Worm (Caenorhabditis elegans) whole organism, late embryonic: ENCODE measurements around the gene elt-4.

Source experiments
- F13H6.1 ChIP-seq: sonication (generic microtip); optimal IDR thresholded peaks from 2 replicates; lab custom pipeline; 2016; ENCODE audit warnings: missing genetic modification characterization, missing compliant biosample characterization
- T23F11.4 ChIP-seq: fragments of 200-800 bp; sonication (Bioruptor generic); optimal IDR thresholded peaks from 2 replicates; lab custom pipeline; 2018; ENCODE audit warnings: mild to moderate bottlenecking, missing genetic modification characterization, missing compliant biosample characterization
- Y22D7AL.16 ChIP-seq: sonication (generic microtip); optimal IDR thresholded peaks from 2 replicates; lab custom pipeline; 2016; ENCODE audit warnings: missing genetic modification characterization, missing compliant biosample characterization
- ahr-1 ChIP-seq: sonication (generic microtip); optimal IDR thresholded peaks from 2 replicates; lab custom pipeline; 2016; ENCODE audit warnings: missing genetic modification characterization, missing compliant biosample characterization
- ceh-14 ChIP-seq: sonication (generic microtip); optimal IDR thresholded peaks from 2 replicates; lab custom pipeline; 2016; ENCODE audit warnings: missing genotype, missing genetic modification characterization, missing compliant biosample characterization
- ceh-19 ChIP-seq: fragments of 200-800 bp; sonication (Bioruptor generic); optimal IDR thresholded peaks from 2 replicates; lab custom pipeline; 2018; ENCODE audit warnings: mild to moderate bottlenecking, missing genetic modification characterization, missing compliant biosample characterization
- ceh-22 ChIP-seq: sonication (generic microtip); optimal IDR thresholded peaks from 2 replicates; lab custom pipeline; 2017; ENCODE audit warnings: missing biosample characterization, missing genetic modification characterization
- ceh-24 ChIP-seq: sonication (generic microtip); optimal IDR thresholded peaks from 2 replicates; lab custom pipeline; 2016; ENCODE audit warnings: mild to moderate bottlenecking, missing genetic modification characterization, missing compliant biosample characterization
- ceh-31 ChIP-seq: sonication (generic microtip); optimal IDR thresholded peaks from 2 replicates; lab custom pipeline; 2016; ENCODE audit warnings: missing genetic modification characterization, missing compliant biosample characterization
- ceh-34 ChIP-seq: sonication (generic microtip); optimal IDR thresholded peaks from 2 replicates; lab custom pipeline; 2016; ENCODE audit warnings: mild to moderate bottlenecking, missing genetic modification characterization, missing compliant biosample characterization
- ceh-48 ChIP-seq: sonication (generic microtip); optimal IDR thresholded peaks from 2 replicates; lab custom pipeline; 2016; ENCODE audit warnings: missing genetic modification characterization, inconsistent platforms, missing compliant biosample characterization
- che-1 ChIP-seq: sonication (generic microtip); optimal IDR thresholded peaks from 2 replicates; lab custom pipeline; 2016; ENCODE audit warnings: mild to moderate bottlenecking, missing genetic modification characterization, missing compliant biosample characterization
- dmd-4 ChIP-seq: sonication (generic microtip); optimal IDR thresholded peaks from 2 replicates; lab custom pipeline; 2016; ENCODE audit warnings: borderline replicate concordance, missing genetic modification characterization, missing compliant biosample characterization
- elt-2 ChIP-seq: sonication (generic microtip); optimal IDR thresholded peaks from 2 replicates; lab custom pipeline; 2016; ENCODE audit warnings: missing genetic modification reagents, missing genetic modification characterization, missing compliant biosample characterization
- eyg-1 ChIP-seq: sonication (generic microtip); optimal IDR thresholded peaks from 2 replicates; lab custom pipeline; 2016; ENCODE audit warnings: missing genotype, missing genetic modification characterization, missing compliant biosample characterization
- fkh-10 ChIP-seq: fragments of 150-350 bp; optimal IDR thresholded peaks from 2 replicates; lab custom pipeline; 2014; ENCODE audit warnings: missing biosample characterization, missing genetic modification reagents, missing genetic modification characterization
- fkh-6 ChIP-seq: sonication (generic microtip); optimal IDR thresholded peaks from 2 replicates; lab custom pipeline; 2016; ENCODE audit warnings: missing genetic modification characterization, missing compliant biosample characterization
- gmeb-2 ChIP-seq: sonication (generic microtip); optimal IDR thresholded peaks from 2 replicates; lab custom pipeline; 2016; ENCODE audit warnings: missing genetic modification characterization, inconsistent platforms, missing compliant biosample characterization
- hlh-30 ChIP-seq: sonication (generic microtip); optimal IDR thresholded peaks from 2 replicates; lab custom pipeline; 2017; ENCODE audit warnings: antibody characterized with exemption, missing genetic modification characterization, missing compliant biosample characterization; ENCODE audit not compliant: insufficient read depth
- lim-6 ChIP-seq: sonication (generic microtip); optimal IDR thresholded peaks from 2 replicates; lab custom pipeline; 2016; ENCODE audit warnings: missing genetic modification characterization, missing compliant biosample characterization
- lin-11 ChIP-seq: fragments of 200-800 bp; sonication (Bioruptor generic); optimal IDR thresholded peaks from 2 replicates; lab custom pipeline; 2018; ENCODE audit warnings: mild to moderate bottlenecking, missing genetic modification characterization, missing compliant biosample characterization
- mec-3 ChIP-seq: sonication (generic microtip); optimal IDR thresholded peaks from 2 replicates; lab custom pipeline; 2016; ENCODE audit warnings: borderline replicate concordance, missing genetic modification characterization, missing compliant biosample characterization
- nfya-1 ChIP-seq: sonication (generic microtip); optimal IDR thresholded peaks from 2 replicates; lab custom pipeline; 2017; ENCODE audit warnings: missing genetic modification characterization, mild to moderate bottlenecking, missing compliant biosample characterization, antibody characterized with exemption, moderate library complexity
- nhr-11 ChIP-seq: fragments of 150-350 bp; optimal IDR thresholded peaks from 2 replicates; lab custom pipeline; 2014; ENCODE audit warnings: missing biosample characterization, missing genetic modification characterization
- nhr-232 ChIP-seq: sonication (generic microtip); optimal IDR thresholded peaks from 2 replicates; lab custom pipeline; 2016; ENCODE audit warnings: missing genetic modification characterization, missing compliant biosample characterization
- npax-4 ChIP-seq: sonication (generic microtip); optimal IDR thresholded peaks from 2 replicates; lab custom pipeline; 2016; ENCODE audit warnings: missing genetic modification characterization, missing compliant biosample characterization
- pag-3 ChIP-seq: sonication (generic microtip); optimal IDR thresholded peaks from 2 replicates; lab custom pipeline; 2016; ENCODE audit warnings: missing compliant biosample characterization, missing genetic modification characterization, borderline replicate concordance
- pha-2 ChIP-seq: sonication (generic microtip); optimal IDR thresholded peaks from 2 replicates; lab custom pipeline; 2017; ENCODE audit warnings: mild to moderate bottlenecking, missing genetic modification characterization, missing compliant biosample characterization
- pros-1 ChIP-seq: fragments of 150-350 bp; optimal IDR thresholded peaks from 2 replicates; lab custom pipeline; 2014; ENCODE audit warnings: missing biosample characterization, missing genetic modification reagents, missing genetic modification characterization
- ref-2 ChIP-seq: sonication (generic microtip); optimal IDR thresholded peaks from 2 replicates; lab custom pipeline; 2016; ENCODE audit warnings: missing genetic modification characterization, missing compliant biosample characterization
- rnt-1 ChIP-seq: sonication (generic microtip); optimal IDR thresholded peaks from 2 replicates; lab custom pipeline; 2016; ENCODE audit warnings: missing genetic modification characterization, missing compliant biosample characterization
- sdc-2 ChIP-seq: sonication (generic microtip); optimal IDR thresholded peaks from 2 replicates; lab custom pipeline; 2016; ENCODE audit warnings: missing genotype, missing genetic modification characterization, missing compliant biosample characterization
- sox-2 ChIP-seq: fragments of 200-800 bp; sonication (Bioruptor generic); IDR thresholded peaks from 2 replicates; pipeline ENCODE4 v1.3.6; 2022; ENCODE audit warnings: missing genetic modification reagents, missing genetic modification characterization, missing compliant biosample characterization
- syd-9 ChIP-seq: sonication (generic microtip); optimal IDR thresholded peaks from 2 replicates; lab custom pipeline; 2016; ENCODE audit warnings: mild to moderate bottlenecking, missing genetic modification characterization, moderate library complexity, missing compliant biosample characterization
- ttx-3 ChIP-seq: sonication (generic microtip); optimal IDR thresholded peaks from 2 replicates; lab custom pipeline; 2016; ENCODE audit warnings: missing genetic modification reagents, missing genetic modification characterization, missing compliant biosample characterization
- unc-55 ChIP-seq: sonication (generic microtip); optimal IDR thresholded peaks from 2 replicates; lab custom pipeline; 2017; ENCODE audit warnings: missing biosample characterization, missing genetic modification reagents, missing genetic modification characterization
- ztf-16 ChIP-seq: sonication (generic microtip); optimal IDR thresholded peaks from 2 replicates; lab custom pipeline; 2017; ENCODE audit warnings: missing genetic modification characterization, missing compliant biosample characterization

elt-4 gene

DNA sequence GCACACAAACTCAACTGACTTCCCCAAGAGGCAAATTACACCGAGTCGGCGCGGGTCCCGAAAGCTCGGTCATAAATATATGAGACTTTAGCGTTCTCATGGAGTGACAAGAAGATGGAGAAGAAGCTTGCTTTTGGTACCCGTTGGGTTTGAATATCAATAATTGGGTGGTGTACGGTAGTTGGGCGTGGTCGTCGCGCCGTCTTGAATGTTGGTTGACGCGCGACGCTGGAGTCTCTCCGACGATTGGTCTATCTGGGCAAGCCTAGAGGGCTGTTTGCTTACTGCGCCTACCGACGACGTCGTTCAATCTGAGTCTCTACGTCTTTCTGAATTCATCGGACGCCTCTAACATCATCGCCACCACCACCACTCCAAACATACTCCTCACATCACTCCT, 39.5 kb downstream of the elt-4 start:
- peak; percentile 59 for TF ChIP-seq nfya-1 (tag; lab: Kevin White, UChicago)
- TF ChIP-seq dmd-4 (tag; lab: Kevin White, UChicago), result no peak
- TF ChIP-seq, all 69 proteins: peak for 1

ce11 chrX:10516549-10516948, 41.2 kb downstream of the elt-4 start:
- TF ChIP-seq ceh-22 (tag; lab: Kevin White, UChicago), result no peak
- no peak for TF ChIP-seq lin-11 (tag; lab: Kevin White, UChicago)
- no peak for TF ChIP-seq elt-2 (tag; lab: Kevin White, UChicago)
- TF ChIP-seq ttx-3 (tag; lab: Kevin White, UChicago), result no peak
- no peak for TF ChIP-seq lim-6 (tag; lab: Kevin White, UChicago)
- no peak for TF ChIP-seq mec-3 (tag; lab: Kevin White, UChicago)
- TF ChIP-seq ceh-19 (GFP tag; lab: Kevin White, UChicago), result no peak
- TF ChIP-seq ref-2 (tag; lab: Kevin White, UChicago), result no peak
- TF ChIP-seq ceh-14 (tag; lab: Kevin White, UChicago), result no peak

ce11 chrX:10520185-10520584, 44.9 kb downstream of the elt-4 start:
- TF ChIP-seq fkh-6 (no peak), sox-2 (GFP tag; lab: Robert Waterston, UW) (no peak), gmeb-2 (tag; lab: Kevin White, UChicago) (no peak), che-1 (tag; lab: Kevin White, UChicago) (no peak), ceh-48 (no peak), ceh-24 (no peak), dmd-4 (tag; lab: Kevin White, UChicago) (no peak), syd-9 (tag; lab: Kevin White, UChicago) (no peak), nhr-232 (tag; lab: Kevin White, UChicago) (no peak), nfya-1 (tag; lab: Kevin White, UChicago) (no peak), ahr-1 (tag; lab: Kevin White, UChicago) (no peak), npax-4 (no peak), rnt-1 (tag; lab: Kevin White, UChicago) (no peak), ceh-31 (no peak), F13H6.1 (no peak)

DNA sequence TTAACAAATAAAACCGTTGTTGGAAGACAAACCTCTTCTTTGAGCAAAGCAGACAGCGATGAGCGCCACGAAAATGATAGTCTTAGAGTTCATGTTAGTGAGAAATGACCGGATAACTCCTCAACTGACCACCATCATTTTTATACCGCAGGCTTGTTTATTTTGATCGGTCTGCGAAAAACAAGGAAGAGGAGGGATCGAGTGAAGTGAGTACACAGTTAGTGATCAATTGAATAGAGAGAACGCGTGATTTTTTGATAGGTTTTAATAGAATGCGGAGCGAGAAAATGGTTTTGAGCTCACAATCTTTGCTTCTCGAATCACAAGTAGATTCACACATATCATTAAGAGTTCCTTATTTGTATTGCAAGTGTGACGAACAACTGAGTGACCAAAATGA, 46.0 kb downstream of the elt-4 start, which contains the start of gene F14F3.4:
Gene F14F3.4, minus strand, starts transcription at position 101 of the 400 bp plus-strand sequence.
- TF ChIP-seq ref-2 (tag; lab: Kevin White, UChicago), result no peak
- TF ChIP-seq fkh-6, result no peak
- TF ChIP-seq fkh-10 (GFP tag; lab: Kevin White, UChicago), result no peak
- TF ChIP-seq Y22D7AL.16 (tag; lab: Kevin White, UChicago), result no peak
- TF ChIP-seq eyg-1 (tag; lab: Kevin White, UChicago), result no peak
- no peak for TF ChIP-seq pha-2 (tag; lab: Kevin White, UChicago)
- no peak for TF ChIP-seq ceh-19 (GFP tag; lab: Kevin White, UChicago)
- no peak for TF ChIP-seq sdc-2 (tag; lab: Kevin White, UChicago)
- no peak for TF ChIP-seq npax-4
- no peak for TF ChIP-seq ahr-1 (tag; lab: Kevin White, UChicago)
- no peak for TF ChIP-seq nhr-11 (tag; lab: Kevin White, UChicago)
- TF ChIP-seq ceh-34 (tag; lab: Kevin White, UChicago), result no peak
- TF ChIP-seq T23F11.4 (GFP tag; lab: Kevin White, UChicago), result no peak
- TF ChIP-seq pag-3 (tag; lab: Kevin White, UChicago), result no peak
- TF ChIP-seq unc-55 (GFP tag; lab: Kevin White, UChicago), result no peak
- no peak for TF ChIP-seq ztf-16
- TF ChIP-seq pros-1 (tag; lab: Kevin White, UChicago), result no peak
- no peak for TF ChIP-seq hlh-30 (tag; lab: Kevin White, UChicago)
- TF ChIP-seq ceh-31, result no peak
- TF ChIP-seq che-1 (tag; lab: Kevin White, UChicago), result no peak
